Worm (Caenorhabditis elegans): Measurements from ENCODE around the gene srv-30.

- TF ChIP-seq dao-5 (tag; optimal IDR thresholded peaks at IDR 0.05): no peak
- TF ChIP-seq him-1 (tag; optimal IDR thresholded peaks at IDR 0.05): no peak
- no peak for TF ChIP-seq W03F9.2 (tag; optimal IDR thresholded peaks at IDR 0.05)
Measured at ce11 chrIV:6269346-6269745, at the start of gene srv-30.

All from whole organism, L4/young adult.